Fruit fly (Drosophila melanogaster): ENCODE data around the gene Btnd.

DNA sequence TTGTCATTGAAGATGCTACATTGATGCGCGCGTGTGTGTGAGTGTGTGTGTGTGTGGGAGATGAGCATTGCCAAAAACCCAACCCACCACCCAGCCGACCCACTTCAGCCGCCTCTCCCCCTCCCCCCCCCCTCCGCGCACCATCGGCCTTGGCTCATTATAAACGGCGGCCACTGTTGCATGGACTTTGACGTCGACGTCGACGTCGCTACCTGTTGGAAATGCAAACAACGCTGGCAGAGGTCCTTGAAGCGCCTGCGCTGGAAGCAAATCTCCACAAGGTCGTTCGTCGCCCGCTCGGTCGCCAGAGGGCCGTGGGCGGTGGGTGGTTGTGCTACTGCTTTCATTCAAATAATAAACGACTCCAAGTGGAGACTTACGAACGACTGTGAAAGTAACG is 2.5 kb downstream of the Btnd start:
- TF ChIP-seq psq (GFP tag; optimal IDR thresholded peaks at IDR 0.05) (no peak), h (GFP tag; optimal IDR thresholded peaks at IDR 0.05) (no peak), GATAd (GFP tag; optimal IDR thresholded peaks at IDR 0.05) (no peak), Dfd (GFP tag; optimal IDR thresholded peaks at IDR 0.05) (peak; percentile 90), foxo (GFP tag; optimal IDR thresholded peaks at IDR 0.05) (no peak), sage (GFP tag; optimal IDR thresholded peaks at IDR 0.05) (no peak), Hnf4 (GFP tag; optimal IDR thresholded peaks at IDR 0.05) (no peak), sv (GFP tag; optimal IDR thresholded peaks at IDR 0.05) (no peak), pan (optimal IDR thresholded peaks at IDR 0.05) (no peak), usp (GFP tag; optimal IDR thresholded peaks at IDR 0.05) (no peak), fru (GFP tag; optimal IDR thresholded peaks at IDR 0.05) (no peak), CrebA (GFP tag; optimal IDR thresholded peaks at IDR 0.05; ENCODE audit: borderline replicate concordance) (no peak), br (GFP tag; optimal IDR thresholded peaks at IDR 0.05) (no peak)

Data from whole organism, wandering third instar larva.